Worm (Caenorhabditis elegans): ENCODE results near the gene F54C8.1.
A peak's percentile ranks its signal among the peaks of the same experiment; 100 is the strongest.

F54C8.1 gene

ce11 chrIII:9441133-9441532 is 1.6 kb downstream of the F54C8.1 start, which contains the start of gene emb-30:
TSS of gene emb-30 (minus strand) at chrIII:9441460.
- TF ChIP-seq atf-7 (tag; optimal IDR thresholded peaks at IDR 0.05) = no peak
- 0 out of 2 replicates have a peak, but pooled peaks have one; percentile 33 for TF ChIP-seq hsf-1 (GFP tag; IDR thresholded peaks at IDR 0.05)
- no peak for TF ChIP-seq nhr-90 (tag; optimal IDR thresholded peaks at IDR 0.05)
- peak; percentile 10 for TF ChIP-seq dpff-1 (tag; optimal IDR thresholded peaks at IDR 0.05)
- peak; percentile 19 for TF ChIP-seq F49E8.2 (tag; optimal IDR thresholded peaks at IDR 0.05; ENCODE audit: insufficient read depth)
- no peak for TF ChIP-seq nhr-120 (GFP tag; IDR thresholded peaks at IDR 0.05)
- TF ChIP-seq snpc-1.3 (tag; optimal IDR thresholded peaks at IDR 0.05; ENCODE audit: insufficient read depth) = no peak
- no peak for TF ChIP-seq F22D6.2 (tag; optimal IDR thresholded peaks at IDR 0.05)
- TF ChIP-seq Y56A3A.18 (GFP tag; IDR thresholded peaks at IDR 0.05) = peak; percentile 76; the same call in 1 of the 2 replicates
- 0 out of 2 replicates have a peak, but pooled peaks have one; percentile 56 for TF ChIP-seq F37B4.10 (GFP tag; IDR thresholded peaks at IDR 0.05)
- peak; percentile 37; the same call in 1 of the 2 replicates for TF ChIP-seq lin-26 (GFP tag; IDR thresholded peaks at IDR 0.05)
- TF ChIP-seq F33H1.4 (GFP tag; IDR thresholded peaks at IDR 0.05) = 0 out of 2 replicates have a peak, but pooled peaks have one; percentile 13
- TF ChIP-seq lin-54 (GFP tag; optimal IDR thresholded peaks at IDR 0.05) = peak; percentile 10
- TF ChIP-seq ccch-3 (GFP tag; optimal IDR thresholded peaks at IDR 0.05) = no peak
- no peak for TF ChIP-seq cebp-1 (GFP tag; IDR thresholded peaks at IDR 0.05)
- peak; percentile 28 for TF ChIP-seq cebp-1 (tag; optimal IDR thresholded peaks at IDR 0.05)
- TF ChIP-seq pbrm-1 (GFP tag; IDR thresholded peaks at IDR 0.05) = peak; percentile 8; the same call in 1 of the 2 replicates
- TF ChIP-seq nfya-2 (GFP tag; IDR thresholded peaks at IDR 0.05) = no peak
- peak; percentile 46 for TF ChIP-seq ama-1 (optimal IDR thresholded peaks at IDR 0.05)
- peak in 1 of 2 experiments; percentile 30 for TF ChIP-seq ama-1 (GFP tag; optimal IDR thresholded peaks at IDR 0.05)
- TF ChIP-seq madf-6 (GFP tag; IDR thresholded peaks at IDR 0.05) = peak; percentile 35
- TF ChIP-seq chd-7 (tag; optimal IDR thresholded peaks at IDR 0.05) = peak; percentile 1
- peak; percentile 66 for TF ChIP-seq repo-1 (tag; optimal IDR thresholded peaks at IDR 0.05)
- no peak for TF ChIP-seq let-526 (GFP tag; IDR thresholded peaks at IDR 0.05)
- TF ChIP-seq Y53G8AR.9 (GFP tag; conservative IDR thresholded peaks at IDR 0.05) = no peak
- peak in 1 of 3 experiments; percentile 18 for TF ChIP-seq lin-35 (GFP tag; optimal IDR thresholded peaks at IDR 0.05)
- no peak for TF ChIP-seq ztf-18 (tag; optimal IDR thresholded peaks at IDR 0.05)
- no peak for TF ChIP-seq pha-4 (tag; optimal IDR thresholded peaks at IDR 0.05)
- peak; percentile 17; the same call in 1 of the 2 replicates for TF ChIP-seq mcd-1 (GFP tag; IDR thresholded peaks at IDR 0.05)

ce11 chrIII:9442846-9443245 is 3.3 kb downstream of the F54C8.1 start:
- TF ChIP-seq ztf-18 (tag; optimal IDR thresholded peaks at IDR 0.05) (peak; percentile 48), sptf-2 (GFP tag; optimal IDR thresholded peaks at IDR 0.05) (no peak), nfya-2 (GFP tag; IDR thresholded peaks at IDR 0.05) (0 out of 2 replicates have a peak, but pooled peaks have one; percentile 35), atf-7 (tag; optimal IDR thresholded peaks at IDR 0.05) (peak; percentile 45), hsf-1 (GFP tag; IDR thresholded peaks at IDR 0.05) (0 out of 2 replicates have a peak, but pooled peaks have one; percentile 34), madf-3 (GFP tag; IDR thresholded peaks at IDR 0.05) (0 out of 2 replicates have a peak, but pooled peaks have one; percentile 33), ccch-3 (GFP tag; optimal IDR thresholded peaks at IDR 0.05) (no peak), F10E7.11 (tag; optimal IDR thresholded peaks at IDR 0.05) (no peak), madf-8 (GFP tag; conservative IDR thresholded peaks at IDR 0.05) (peak; percentile 19; the same call in 1 of the 2 replicates), snpc-1.3 (tag; optimal IDR thresholded peaks at IDR 0.05; ENCODE audit: insufficient read depth) (peak; percentile 39), nhr-120 (GFP tag; IDR thresholded peaks at IDR 0.05) (no peak), madf-6 (GFP tag; IDR thresholded peaks at IDR 0.05) (peak; percentile 74), B0336.3 (GFP tag; IDR thresholded peaks at IDR 0.05) (peak; percentile 38), tbp1 (GFP tag; optimal IDR thresholded peaks at IDR 0.05) (peak; percentile 0), rpc-1 (optimal IDR thresholded peaks at IDR 0.05) (no peak), rpc-1 (tag; optimal IDR thresholded peaks at IDR 0.05) (no peak), B0261.1 (tag; optimal IDR thresholded peaks at IDR 0.05) (no peak), nfyb-1 (GFP tag; IDR thresholded peaks at IDR 0.05) (peak; percentile 45; the same call in 1 of the 2 replicates), dpl-1 (GFP tag; optimal IDR thresholded peaks at IDR 0.05) (no peak), mxl-1 (tag; optimal IDR thresholded peaks at IDR 0.05) (no peak), lir-1 (GFP tag; conservative IDR thresholded peaks at IDR 0.05) (no peak), ceh-79 (tag; optimal IDR thresholded peaks at IDR 0.05) (peak; percentile 45), lin-54 (GFP tag; optimal IDR thresholded peaks at IDR 0.05) (peak; percentile 37), F55B11.4 (tag; optimal IDR thresholded peaks at IDR 0.05; ENCODE audit: borderline replicate concordance, insufficient read depth) (no peak), T26A5.8 (tag; optimal IDR thresholded peaks at IDR 0.05) (no peak), ztf-6 (GFP tag; IDR thresholded peaks at IDR 0.05) (no peak), ekl-4 (GFP tag; IDR thresholded peaks at IDR 0.05) (peak; percentile 30; the same call in 1 of the 2 replicates), attf-6 (GFP tag; IDR thresholded peaks at IDR 0.05) (no peak), F33H1.4 (GFP tag; IDR thresholded peaks at IDR 0.05) (no peak)
